Fruit fly (Drosophila melanogaster): ENCODE results near the gene mre11.

DNA sequence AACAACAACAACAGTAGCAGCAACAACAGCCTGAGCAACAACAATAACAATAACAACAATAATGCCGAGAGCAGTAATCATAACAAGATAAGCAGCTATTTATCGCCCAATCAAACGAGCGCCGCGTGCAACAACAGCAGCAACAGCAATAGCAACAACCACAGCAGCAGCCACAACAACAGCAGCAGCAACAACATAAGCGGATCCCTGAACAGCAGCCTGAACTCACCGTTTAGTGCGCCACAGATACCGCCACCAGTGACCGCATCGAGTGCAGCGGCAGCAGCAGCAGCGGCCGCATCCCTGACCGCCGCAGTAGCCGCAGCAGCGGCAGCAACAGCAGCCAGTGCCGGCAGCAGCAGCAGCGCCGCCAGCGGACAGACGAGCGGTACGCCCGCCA, 45.5 kb upstream of the mre11 start:
- no peak for TF ChIP-seq CG18011 (GFP tag; optimal IDR thresholded peaks at IDR 0.05)
- no peak for TF ChIP-seq otp (GFP tag; IDR thresholded peaks at IDR 0.05)
- TF ChIP-seq vvl (GFP tag; IDR thresholded peaks at IDR 0.05): no peak
- no peak for TF ChIP-seq CG4617 (GFP tag; optimal IDR thresholded peaks at IDR 0.05; ENCODE audit: borderline replicate concordance)
- no peak for TF ChIP-seq Lpt (GFP tag; optimal IDR thresholded peaks at IDR 0.05)
- no peak for TF ChIP-seq sc (optimal IDR thresholded peaks at IDR 0.05)
- TF ChIP-seq sc (GFP tag; optimal IDR thresholded peaks at IDR 0.05): no peak
- no peak for TF ChIP-seq CG17568 (GFP tag; optimal IDR thresholded peaks at IDR 0.05)
- TF ChIP-seq CG7271 (tag; optimal IDR thresholded peaks at IDR 0.05): no peak
- no peak for TF ChIP-seq H15 (GFP tag; IDR thresholded peaks at IDR 0.05)
- TF ChIP-seq eyg (GFP tag; optimal IDR thresholded peaks at IDR 0.05): no peak
- TF ChIP-seq Oli (tag; optimal IDR thresholded peaks at IDR 0.05): no peak
- TF ChIP-seq Blimp-1 (GFP tag; optimal IDR thresholded peaks at IDR 0.05): no peak
- no peak for TF ChIP-seq ranshi (GFP tag; IDR thresholded peaks at IDR 0.05)
- no peak for TF ChIP-seq CG4820 (GFP tag; optimal IDR thresholded peaks at IDR 0.05)

Measured in whole organism, embryonic.